Fruit fly (Drosophila melanogaster) whole organism, embryonic: ENCODE results near the gene CG6959.

Experiments used
- Adf1 ChIP-seq: fragments of 200-800 bp; sonication (Bioruptor generic); IDR thresholded peaks from 2 replicates; pipeline ENCODE4 v1.3.6; 2022; ENCODE audit warnings: missing biosample characterization, missing genetic modification characterization
- Bteb2 ChIP-seq: fragments of 200-800 bp; sonication (Bioruptor generic); optimal IDR thresholded peaks from 2 replicates; lab custom pipeline; 2016; ENCODE audit warnings: missing biosample characterization, missing genetic modification characterization
- CG11085 ChIP-seq: fragments of 200-800 bp; sonication (Bioruptor generic); IDR thresholded peaks from 2 replicates; pipeline ENCODE4 v1.3.6; 2022; ENCODE audit warnings: missing biosample characterization, missing genetic modification characterization
- CG12071 ChIP-seq: fragments of 200-800 bp; sonication (Bioruptor generic); optimal IDR thresholded peaks from 3 replicates; lab custom pipeline; 2018; ENCODE audit warnings: missing biosample characterization, mild to moderate bottlenecking, missing genetic modification characterization
- CG13296 ChIP-seq: fragments of 200-800 bp; sonication (Bioruptor generic); optimal IDR thresholded peaks from 3 replicates; lab custom pipeline; 2018; ENCODE audit warnings: missing biosample characterization, mild to moderate bottlenecking, missing genetic modification characterization
- CG1602 ChIP-seq: fragments of 200-800 bp; sonication (Bioruptor generic); optimal IDR thresholded peaks from 3 replicates; lab custom pipeline; 2016; ENCODE audit warnings: missing biosample characterization, missing genetic modification characterization
- CG16813 ChIP-seq: fragments of 200-800 bp; sonication (Bioruptor generic); IDR thresholded peaks from 3 replicates; pipeline ENCODE4 v1.3.6; 2022; ENCODE audit warnings: missing biosample characterization, missing genetic modification characterization; ENCODE audit not compliant: partially characterized antibody
- CG17359 ChIP-seq: fragments of 200-800 bp; sonication (Bioruptor generic); optimal IDR thresholded peaks from 3 replicates; lab custom pipeline; 2018; ENCODE audit warnings: missing biosample characterization, mild to moderate bottlenecking, missing genetic modification characterization, moderate library complexity
- CG2120 ChIP-seq: fragments of 200-800 bp; sonication (Bioruptor generic); optimal IDR thresholded peaks from 3 replicates; lab custom pipeline; 2016; ENCODE audit warnings: missing biosample characterization, missing genetic modification characterization
- CG2202 ChIP-seq: fragments of 200-800 bp; sonication (Bioruptor generic); optimal IDR thresholded peaks from 2 replicates; lab custom pipeline; 2018; ENCODE audit warnings: missing biosample characterization, mild to moderate bottlenecking, missing genetic modification characterization
- CG4820 ChIP-seq: fragments of 200-800 bp; sonication (Bioruptor generic); optimal IDR thresholded peaks from 3 replicates; lab custom pipeline; 2016; ENCODE audit warnings: missing biosample characterization, missing genetic modification characterization
- CG6272 ChIP-seq: fragments of 200-800 bp; sonication (Bioruptor generic); IDR thresholded peaks from 2 replicates; pipeline ENCODE4 v1.3.6; 2022; ENCODE audit warnings: missing biosample characterization, missing genetic modification characterization
- CG7372 ChIP-seq: fragments of 200-800 bp; sonication (Bioruptor generic); IDR thresholded peaks from 2 replicates; pipeline ENCODE4 v1.3.6; 2022; ENCODE audit warnings: missing biosample characterization, missing genetic modification characterization
- CG8944 ChIP-seq: fragments of 200-800 bp; sonication (Bioruptor generic); optimal IDR thresholded peaks from 3 replicates; lab custom pipeline; 2016; ENCODE audit warnings: missing biosample characterization, missing genetic modification characterization
- CG9797 ChIP-seq: fragments of 200-800 bp; sonication (Bioruptor generic); optimal IDR thresholded peaks from 3 replicates; lab custom pipeline; 2018; ENCODE audit warnings: missing biosample characterization, mild to moderate bottlenecking, missing genetic modification characterization
- Ets65A ChIP-seq: fragments of 200-800 bp; sonication (Bioruptor generic); peaks from one replicate; lab custom pipeline; 2016; ENCODE audit warnings: missing biosample characterization, missing genetic modification characterization
- Fer3 ChIP-seq: fragments of 200-800 bp; sonication (Bioruptor generic); optimal IDR thresholded peaks from 2 replicates; lab custom pipeline; 2018; ENCODE audit warnings: missing biosample characterization, mild to moderate bottlenecking, missing genetic modification characterization, moderate library complexity
- Hr3 ChIP-seq: fragments of 200-800 bp; sonication (Bioruptor generic); optimal IDR thresholded peaks from 3 replicates; lab custom pipeline; 2016; ENCODE audit warnings: missing biosample characterization, missing genetic modification characterization
- Hr78 ChIP-seq, 2 experiments: fragments of 200-800 bp in 1 of 2; fragments of >200 bp in 1 of 2; sonication (Bioruptor generic) in 1 of 2; optimal IDR thresholded peaks; 2 replicates each; lab custom pipeline; 2017 to 2019; ENCODE audit warnings: missing biosample characterization in 2 of 2, missing genetic modification characterization in 2 of 2, mild to moderate bottlenecking in 1 of 2, moderate library complexity in 1 of 2
- Mad ChIP-seq: fragments of 200-800 bp; sonication (Bioruptor generic); optimal IDR thresholded peaks from 2 replicates; lab custom pipeline; 2016; ENCODE audit warnings: missing biosample characterization, missing genetic modification characterization
- Med ChIP-seq: fragments of 200-800 bp; sonication (Bioruptor generic); peaks from one replicate; lab custom pipeline; 2016; ENCODE audit warnings: missing biosample characterization, missing genetic modification characterization, mild to moderate bottlenecking, inconsistent platforms, moderate library complexity
- NfI ChIP-seq: fragments of 200-800 bp; sonication (Bioruptor generic); optimal IDR thresholded peaks from 3 replicates; lab custom pipeline; 2018; ENCODE audit warnings: missing biosample characterization, mild to moderate bottlenecking, missing genetic modification characterization, moderate library complexity
- Sry-β ChIP-seq: fragments of 200-800 bp; sonication (Bioruptor generic); optimal IDR thresholded peaks from 2 replicates; lab custom pipeline; 2018; ENCODE audit warnings: missing biosample characterization, mild to moderate bottlenecking, missing genetic modification characterization, moderate library complexity
- Ssrp ChIP-seq: fragments of 200-800 bp; sonication (Bioruptor generic); optimal IDR thresholded peaks from 2 replicates; lab custom pipeline; 2018; ENCODE audit warnings: missing biosample characterization, mild to moderate bottlenecking, missing genetic modification characterization, moderate library complexity
- ac ChIP-seq: fragments of 200-800 bp; sonication (Bioruptor generic); optimal IDR thresholded peaks from 3 replicates; lab custom pipeline; 2017; ENCODE audit warnings: missing biosample characterization, mild to moderate bottlenecking, missing genetic modification characterization
- bcd ChIP-seq: fragments of 200-800 bp; sonication (Bioruptor generic); optimal IDR thresholded peaks from 2 replicates; lab custom pipeline; 2017; ENCODE audit warnings: missing biosample characterization, mild to moderate bottlenecking, missing genetic modification characterization
- crol ChIP-seq: fragments of 200-800 bp; sonication (Bioruptor generic); IDR thresholded peaks from 2 replicates; pipeline ENCODE4 v1.3.6; 2022; ENCODE audit warnings: missing biosample characterization, missing genetic modification characterization
- da ChIP-seq: fragments of 200-800 bp; sonication (Bioruptor generic); optimal IDR thresholded peaks from 2 replicates; lab custom pipeline; 2016; ENCODE audit warnings: missing biosample characterization, missing genetic modification characterization
- danr ChIP-seq: fragments of 200-800 bp; sonication (Bioruptor generic); IDR thresholded peaks from 2 replicates; pipeline ENCODE4 v1.3.6; 2022; ENCODE audit warnings: missing biosample characterization, missing genetic modification characterization
- dm ChIP-seq: fragments of 200-800 bp; sonication (Bioruptor generic); optimal IDR thresholded peaks from 3 replicates; lab custom pipeline; 2016; ENCODE audit warnings: missing biosample characterization, missing genetic modification characterization
- dmrt99B ChIP-seq: fragments of 200-800 bp; sonication (Bioruptor generic); optimal IDR thresholded peaks from 2 replicates; lab custom pipeline; 2018; ENCODE audit warnings: missing biosample characterization, mild to moderate bottlenecking, missing genetic modification characterization, moderate library complexity
- gcm2 ChIP-seq: fragments of 200-800 bp; sonication (Bioruptor generic); optimal IDR thresholded peaks from 2 replicates; lab custom pipeline; 2016; ENCODE audit warnings: missing biosample characterization, missing genetic modification characterization
- hbn ChIP-seq: fragments of 200-800 bp; sonication (Bioruptor generic); IDR thresholded peaks from 2 replicates; pipeline ENCODE4 v1.3.6; 2022; ENCODE audit warnings: missing biosample characterization, missing genetic modification characterization; ENCODE audit not compliant: partially characterized antibody
- jumu ChIP-seq: fragments of 200-800 bp; sonication (Bioruptor generic); optimal IDR thresholded peaks from 3 replicates; lab custom pipeline; 2016; ENCODE audit warnings: missing biosample characterization, missing genetic modification characterization
- nerfin-1 ChIP-seq: fragments of 200-800 bp; sonication (Bioruptor generic); optimal IDR thresholded peaks from 3 replicates; lab custom pipeline; 2019; ENCODE audit warnings: missing biosample characterization, mild to moderate bottlenecking, missing genetic modification characterization, moderate library complexity
- peb ChIP-seq: fragments of 200-800 bp; sonication (Bioruptor generic); IDR thresholded peaks from 2 replicates; pipeline ENCODE4 v1.3.6; 2022; ENCODE audit warnings: missing biosample characterization, missing genetic modification characterization
- prd ChIP-seq, 3 experiments: fragments of >200 bp in 2 of 3; fragments of 200-800 bp in 1 of 3; sonication (Bioruptor generic) in 1 of 3; optimal IDR thresholded peaks in 2 of 3; IDR thresholded peaks in 1 of 3; 2 replicates in 2 of 3; 3 replicates in 1 of 3; pipeline versions ENCODE4 v1.3.6 to Lab custom; 2017 to 2022; ENCODE audit warnings: missing biosample characterization in 1 of 3, missing genetic modification characterization in 1 of 3
- pum ChIP-seq: fragments of 200-800 bp; sonication (Bioruptor generic); optimal IDR thresholded peaks from 2 replicates; lab custom pipeline; 2016; ENCODE audit warnings: missing biosample characterization, missing genetic modification characterization
- sens ChIP-seq: fragments of 200-800 bp; sonication (Bioruptor generic); peaks from one replicate; lab custom pipeline; 2016; ENCODE audit warnings: missing biosample characterization, missing genetic modification characterization
- sob ChIP-seq: fragments of 200-800 bp; sonication (Bioruptor generic); IDR thresholded peaks from 2 replicates; pipeline ENCODE4 v1.3.6; 2022; ENCODE audit warnings: missing biosample characterization, missing genetic modification characterization
- sug ChIP-seq: fragments of 200-800 bp; optimal IDR thresholded peaks from 2 replicates; lab custom pipeline; 2019; ENCODE audit warnings: missing biosample characterization, mild to moderate bottlenecking, missing genetic modification characterization, moderate library complexity
- tin ChIP-seq: fragments of 200-800 bp; sonication (Bioruptor generic); optimal IDR thresholded peaks from 3 replicates; lab custom pipeline; 2016; ENCODE audit warnings: missing biosample characterization, missing genetic modification characterization
- vnd ChIP-seq: fragments of 200-800 bp; sonication (Bioruptor generic); IDR thresholded peaks from 3 replicates; pipeline ENCODE4 v1.3.6; 2022; ENCODE audit warnings: missing biosample characterization, missing genetic modification characterization; ENCODE audit not compliant: partially characterized antibody
- zen ChIP-seq: fragments of 200-800 bp; sonication (Bioruptor generic); optimal IDR thresholded peaks from 3 replicates; lab custom pipeline; 2018; ENCODE audit warnings: missing biosample characterization, mild to moderate bottlenecking, missing genetic modification characterization, moderate library complexity

CG6959 gene

DNA sequence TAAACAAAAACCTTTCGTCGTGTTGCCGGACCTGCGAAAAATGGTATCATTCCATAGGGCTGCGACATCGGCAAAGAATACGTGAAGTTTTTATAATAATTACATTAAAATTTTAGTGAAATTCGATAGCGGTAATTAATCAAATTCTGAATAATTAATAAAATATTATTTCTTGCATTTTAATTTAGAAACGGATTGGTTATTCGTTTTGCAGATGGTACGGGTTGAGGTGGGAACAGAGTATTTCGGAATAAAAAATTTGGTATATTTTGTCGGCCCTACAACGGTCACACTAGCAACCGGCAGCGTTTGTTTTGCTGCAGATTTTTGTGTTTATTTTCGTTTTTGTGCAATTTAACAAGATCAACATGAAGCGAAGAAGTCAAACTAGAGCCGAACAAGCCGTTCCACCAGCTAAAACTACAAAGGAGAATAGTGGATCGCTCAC lies 13.3 kb upstream of the CG6959 start, which contains the start of the genes CG6962 and CG31368 (continued):
- TF ChIP-seq NfI (GFP tag; lab: Kevin White, UChicago) (peak; percentile 89), CG1602 (GFP tag; lab: Kevin White, UChicago) (peak; percentile 80), nerfin-1 (tag; lab: Kevin White, UChicago) (peak; percentile 80), Fer3 (tag; lab: Kevin White, UChicago) (peak; percentile 88), tin (GFP tag; lab: Kevin White, UChicago) (peak; percentile 84), Mad (GFP tag; lab: Kevin White, UChicago) (peak; percentile 76), crol (GFP tag; lab: Robert Waterston, UW) (no peak), Hr78 (GFP tag; optimal IDR thresholded peaks at IDR 0.05; lab: Kevin White, UChicago) (no peak), gcm2 (peak; percentile 43), hbn (no peak), CG4820 (GFP tag; lab: Kevin White, UChicago) (peak; percentile 93), CG2202 (peak; percentile 50), CG8944 (GFP tag; lab: Kevin White, UChicago) (peak; percentile 64), CG13296 (peak; percentile 59), Hr3 (GFP tag; lab: Kevin White, UChicago) (peak; percentile 89), sug (tag; lab: Kevin White, UChicago) (peak; percentile 86), Bteb2 (peak; percentile 66), dmrt99B (tag; lab: Kevin White, UChicago) (peak; percentile 76), CG17359 (tag; lab: Kevin White, UChicago) (peak; percentile 80), CG12071 (GFP tag; lab: Kevin White, UChicago) (no peak), Ets65A (peak; percentile 94), peb (GFP tag; lab: Robert Waterston, UW) (peak; percentile 25; the same call in 1 of the 2 replicates), bcd (GFP tag; lab: Kevin White, UChicago) (peak; percentile 88), Adf1 (GFP tag; lab: Robert Waterston, UW) (peak; percentile 65), CG9797 (peak; percentile 93), pum (GFP tag; lab: Kevin White, UChicago) (peak; percentile 63), sob (peak; percentile 86), CG6272 (GFP tag; lab: Robert Waterston, UW) (peak; percentile 86), CG7372 (peak; percentile 82), danr (peak; percentile 48), CG11085 (peak; percentile 69)
- TF ChIP-seq, all 482 proteins: peak for 365

DNA sequence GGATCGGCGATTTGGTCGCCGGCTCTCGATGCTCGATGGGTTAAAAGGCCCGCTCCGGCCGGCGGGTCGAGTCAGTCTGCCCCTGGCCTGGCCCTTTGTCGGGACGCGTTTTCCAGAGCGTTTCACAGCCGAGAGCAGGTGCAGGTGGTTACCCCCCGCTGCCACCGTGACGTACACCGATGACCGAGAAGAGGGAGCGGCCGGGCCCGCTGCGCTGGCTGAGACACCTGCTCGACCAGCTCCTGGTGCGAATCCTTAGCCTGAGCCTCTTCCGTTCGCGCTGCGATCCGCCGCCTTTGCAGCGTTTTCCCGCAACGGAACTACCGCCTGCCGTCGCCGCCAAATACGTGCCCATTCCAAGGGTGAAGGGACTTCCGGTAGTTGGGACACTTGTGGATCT lies 7.9 kb upstream of the CG6959 start, which contains the start of gene sad:
TSS of gene sad (plus strand) at position 74 of the 400 bp plus-strand sequence.
- TF ChIP-seq sens (GFP tag; lab: Kevin White, UChicago): no peak
- no peak for TF ChIP-seq dm (GFP tag; lab: Kevin White, UChicago)
- TF ChIP-seq prd (optimal IDR thresholded peaks at IDR 0.05; lab: Kevin White, UChicago): no peak
- peak; percentile 52; the same call in 2 of the 3 replicates for TF ChIP-seq prd (GFP tag; IDR thresholded peaks at IDR 0.05; lab: Robert Waterston, UW)
- TF ChIP-seq vnd (GFP tag; lab: Robert Waterston, UW): 0 out of 3 replicates have a peak, but pooled peaks have one; percentile 14
- peak; percentile 62 for TF ChIP-seq Ets65A
- TF ChIP-seq Med (GFP tag; lab: Kevin White, UChicago): peak; percentile 45
- no peak for TF ChIP-seq jumu (GFP tag; lab: Kevin White, UChicago)
- no peak for TF ChIP-seq CG2120 (GFP tag; lab: Kevin White, UChicago)
- TF ChIP-seq Sry-β (GFP tag; lab: Kevin White, UChicago): no peak
- peak; percentile 22 for TF ChIP-seq da
- TF ChIP-seq ac (GFP tag; lab: Kevin White, UChicago): peak; percentile 87
- TF ChIP-seq CG16813 (GFP tag; lab: Robert Waterston, UW): no peak
- TF ChIP-seq zen: peak; percentile 28
- no peak for TF ChIP-seq Ssrp (tag; lab: Kevin White, UChicago)
- TF ChIP-seq, all 482 proteins: peak for 7
